Fruit fly (Drosophila melanogaster): ENCODE measurements around the gene Pburs.

The Pburs gene

DNA sequence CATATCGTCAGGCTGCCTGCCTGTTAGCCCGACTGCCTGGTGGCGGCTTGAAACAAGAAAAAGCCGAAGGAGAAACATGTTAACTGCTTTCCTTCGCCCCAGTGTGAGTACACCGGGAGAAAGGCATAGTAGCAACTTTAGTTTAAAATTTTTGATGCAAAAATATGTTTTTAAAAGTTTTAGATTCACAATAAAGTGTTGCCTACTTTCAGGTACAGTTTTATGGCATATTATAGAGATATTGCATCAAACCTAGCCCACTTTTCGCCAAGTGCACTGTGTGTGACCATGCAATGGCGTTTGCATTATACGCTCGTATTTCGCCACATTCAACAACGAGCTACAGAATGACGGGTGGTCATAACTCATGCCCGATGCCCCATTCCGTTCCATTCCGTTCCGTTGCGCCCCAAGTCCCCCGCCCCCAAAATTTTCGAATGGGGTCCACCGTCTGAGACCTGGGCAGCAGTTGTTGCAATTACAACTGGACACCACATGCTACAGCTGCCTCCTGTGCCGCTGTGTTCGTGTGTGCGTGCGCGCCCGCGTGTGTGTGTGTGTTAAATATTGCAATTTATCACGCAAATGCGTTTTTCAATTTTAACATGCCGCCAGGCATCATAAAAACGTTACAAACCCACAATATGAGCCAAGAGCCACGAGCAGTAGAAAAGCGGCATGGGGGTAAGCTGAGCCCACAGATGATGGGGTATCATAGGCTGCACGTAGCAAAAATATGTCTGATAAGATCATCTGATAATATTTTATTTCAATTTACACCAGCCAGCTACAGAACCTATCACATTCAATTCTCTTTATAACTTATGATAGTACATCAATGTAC is 47.0 kb downstream of the Pburs start (continued):
- TF ChIP-seq sc (optimal IDR thresholded peaks at IDR 0.05): no peak
- no peak for TF ChIP-seq sc (GFP tag; optimal IDR thresholded peaks at IDR 0.05)
- TF ChIP-seq ro (GFP tag; IDR thresholded peaks at IDR 0.05): no peak
- TF ChIP-seq inv (GFP tag; IDR thresholded peaks at IDR 0.05; ENCODE audit: partially characterized antibody): no peak
- TF ChIP-seq CG4424 (GFP tag; optimal IDR thresholded peaks at IDR 0.05): peak; percentile 12
- no peak for TF ChIP-seq CG7745 (tag; optimal IDR thresholded peaks at IDR 0.05)
- TF ChIP-seq jing (GFP tag; optimal IDR thresholded peaks at IDR 0.05): peak; percentile 38
- no peak for TF ChIP-seq fd3F (GFP tag; optimal IDR thresholded peaks at IDR 0.05)
- TF ChIP-seq CG8290 (GFP tag; optimal IDR thresholded peaks at IDR 0.05): no peak
- TF ChIP-seq CG8290 (tag; optimal IDR thresholded peaks at IDR 0.05): peak in 1 of 2 experiments; percentile 35
- TF ChIP-seq yki (optimal IDR thresholded peaks at IDR 0.05): no peak
- no peak for TF ChIP-seq mld (GFP tag; IDR thresholded peaks at IDR 0.05; ENCODE audit: partially characterized antibody)
- TF ChIP-seq CG7357 (GFP tag; IDR thresholded peaks at IDR 0.05): no peak
- TF ChIP-seq Abd-B (GFP tag; optimal IDR thresholded peaks at IDR 0.05): no peak
- TF ChIP-seq Dfd (GFP tag; optimal IDR thresholded peaks at IDR 0.05): no peak
- TF ChIP-seq Ptx1 (GFP tag; IDR thresholded peaks at IDR 0.05): peak; percentile 55
- no peak for TF ChIP-seq CG14014 (GFP tag; IDR thresholded peaks at IDR 0.05)
- TF ChIP-seq pfk (GFP tag; optimal IDR thresholded peaks at IDR 0.05): no peak
- TF ChIP-seq CG15073 (GFP tag; optimal IDR thresholded peaks at IDR 0.05): no peak
- TF ChIP-seq zfh2 (GFP tag; optimal IDR thresholded peaks at IDR 0.05): no peak
- no peak for TF ChIP-seq slou (GFP tag; optimal IDR thresholded peaks at IDR 0.05)
- no peak for TF ChIP-seq Stat92E (GFP tag; optimal IDR thresholded peaks at IDR 0.05)
- TF ChIP-seq D19B (GFP tag; optimal IDR thresholded peaks at IDR 0.05): no peak
- TF ChIP-seq B-H1 (GFP tag; IDR thresholded peaks at IDR 0.05): no peak
- no peak for TF ChIP-seq Lim3 (GFP tag; IDR thresholded peaks at IDR 0.05)
- no peak for TF ChIP-seq CG13287 (GFP tag; IDR thresholded peaks at IDR 0.05; ENCODE audit: partially characterized antibody)
- TF ChIP-seq chinmo (GFP tag; IDR thresholded peaks at IDR 0.05; ENCODE audit: partially characterized antibody): 0 out of 4 replicates have a peak, but pooled peaks have one; percentile 8
- TF ChIP-seq Dek (tag; optimal IDR thresholded peaks at IDR 0.05): no peak
- no peak for TF ChIP-seq ap (GFP tag; IDR thresholded peaks at IDR 0.05)
- no peak for TF ChIP-seq fd64A (GFP tag; optimal IDR thresholded peaks at IDR 0.05)
- TF ChIP-seq CG30403 (GFP tag; optimal IDR thresholded peaks at IDR 0.05): peak; percentile 28
- TF ChIP-seq CG14710 (tag; optimal IDR thresholded peaks at IDR 0.05): peak; percentile 24
- TF ChIP-seq Hmx (GFP tag; optimal IDR thresholded peaks at IDR 0.05): no peak
- no peak for TF ChIP-seq CG13894 (tag; optimal IDR thresholded peaks at IDR 0.05)
- no peak for TF ChIP-seq CG1529 (GFP tag; optimal IDR thresholded peaks at IDR 0.05)
- no peak for TF ChIP-seq fd102C (GFP tag; optimal IDR thresholded peaks at IDR 0.05)
- no peak for TF ChIP-seq CG10565 (GFP tag; optimal IDR thresholded peaks at IDR 0.05)
- TF ChIP-seq Gsc (GFP tag; IDR thresholded peaks at IDR 0.05): no peak
- no peak for TF ChIP-seq CG6765 (GFP tag; optimal IDR thresholded peaks at IDR 0.05)
- TF ChIP-seq dan (GFP tag; IDR thresholded peaks at IDR 0.05): no peak
- TF ChIP-seq onecut (GFP tag; IDR thresholded peaks at IDR 0.05): no peak
- no peak for TF ChIP-seq HHEX (GFP tag; optimal IDR thresholded peaks at IDR 0.05)
- no peak for TF ChIP-seq klu (GFP tag; IDR thresholded peaks at IDR 0.05)
- peak; percentile 35; the same call in 1 of the 3 replicates for TF ChIP-seq dysf (GFP tag; IDR thresholded peaks at IDR 0.05)
- no peak for TF ChIP-seq CG10543 (GFP tag; optimal IDR thresholded peaks at IDR 0.05)
- no peak for TF ChIP-seq oc (tag; optimal IDR thresholded peaks at IDR 0.05)
- no peak for TF ChIP-seq CG43689 (GFP tag; IDR thresholded peaks at IDR 0.05)
- no peak for TF ChIP-seq ham (GFP tag; IDR thresholded peaks at IDR 0.05)
- TF ChIP-seq Gug (GFP tag; IDR thresholded peaks at IDR 0.05): no peak
- TF ChIP-seq CG15479 (GFP tag; optimal IDR thresholded peaks at IDR 0.05): no peak
